Worm (Caenorhabditis elegans) whole organism, young adult: Measurements from ENCODE around the gene K10H10.13.

Source experiments
- B0035.1 ChIP-seq: sonication (generic microtip); optimal IDR thresholded peaks from 2 replicates; lab custom pipeline; 2016; ENCODE audit warnings: missing genetic modification characterization, mild to moderate bottlenecking, missing compliant biosample characterization, missing genotype, missing genetic modification reagents
- C06A6.2 ChIP-seq: fragments of 200-800 bp; sonication (Bioruptor generic); conservative IDR thresholded peaks from 2 replicates; pipeline ENCODE4 v1.3.6; 2022; ENCODE audit warnings: missing genetic modification characterization, missing compliant biosample characterization
- D2030.7 ChIP-seq: fragments of 200-800 bp; sonication (Bioruptor generic); IDR thresholded peaks from 2 replicates; pipeline ENCODE4 v1.3.6; 2022; ENCODE audit warnings: missing genetic modification reagents, missing genetic modification characterization, missing compliant biosample characterization
- T07F8.4 ChIP-seq: sonication (generic microtip); optimal IDR thresholded peaks from 2 replicates; lab custom pipeline; 2016; ENCODE audit warnings: mild to moderate bottlenecking, missing genetic modification characterization, moderate library complexity, missing compliant biosample characterization
- Y79H2A.3 ChIP-seq: fragments of 200-800 bp; sonication (Bioruptor generic); conservative IDR thresholded peaks from 2 replicates; pipeline ENCODE4 v1.3.6; 2022; ENCODE audit warnings: missing genetic modification reagents, missing genetic modification characterization, missing compliant biosample characterization
- aptf-3 ChIP-seq: fragments of 200-800 bp; sonication (Bioruptor generic); IDR thresholded peaks from 2 replicates; pipeline ENCODE4 v1.3.6; 2022; ENCODE audit warnings: missing genetic modification characterization, missing compliant biosample characterization
- bed-1 ChIP-seq: fragments of 200-800 bp; sonication (Bioruptor generic); IDR thresholded peaks from 2 replicates; pipeline ENCODE4 v1.3.6; 2022; ENCODE audit warnings: missing genetic modification reagents, missing genetic modification characterization, missing compliant biosample characterization
- cebp-2 ChIP-seq: fragments of 200-800 bp; sonication (Bioruptor generic); IDR thresholded peaks from 2 replicates; pipeline ENCODE4 v1.3.6; 2022; ENCODE audit warnings: missing genetic modification characterization, missing compliant biosample characterization
- ceh-27 ChIP-seq: fragments of 200-800 bp; sonication (Bioruptor generic); optimal IDR thresholded peaks from 2 replicates; lab custom pipeline; 2018; ENCODE audit warnings: mild to moderate bottlenecking, missing genetic modification characterization, moderate library complexity, missing compliant biosample characterization
- die-1 ChIP-seq: sonication (generic microtip); optimal IDR thresholded peaks from 2 replicates; lab custom pipeline; 2016; ENCODE audit warnings: missing genotype, mild to moderate bottlenecking, missing genetic modification characterization, missing compliant biosample characterization
- dox-1 ChIP-seq: fragments of 200-800 bp; sonication (Bioruptor generic); IDR thresholded peaks from 2 replicates; pipeline ENCODE4 v1.3.6; 2022; ENCODE audit warnings: missing genetic modification reagents, missing genetic modification characterization, missing compliant biosample characterization
- dpff-1 ChIP-seq: sonication (generic microtip); optimal IDR thresholded peaks from 2 replicates; lab custom pipeline; 2017; ENCODE audit warnings: mild to moderate bottlenecking, missing genetic modification characterization, missing compliant biosample characterization
- ekl-4 ChIP-seq: fragments of 200-800 bp; sonication (Bioruptor generic); IDR thresholded peaks from 2 replicates; pipeline ENCODE4 v1.3.6; 2022; ENCODE audit warnings: missing genetic modification reagents, missing genetic modification characterization, missing compliant biosample characterization
- hmg-1.2 ChIP-seq: fragments of 200-800 bp; sonication (Bioruptor generic); IDR thresholded peaks from 2 replicates; pipeline ENCODE4 v1.3.6; 2022; ENCODE audit warnings: missing genetic modification reagents, missing genetic modification characterization, missing compliant biosample characterization
- let-607 ChIP-seq, 2 experiments: fragments of 200-800 bp in 1 of 2; sonication (Bioruptor generic) in 1 of 2; sonication (generic microtip) in 1 of 2; optimal IDR thresholded peaks; 2 replicates each; lab custom pipeline; 2016 to 2018; ENCODE audit warnings: mild to moderate bottlenecking in 2 of 2, missing compliant biosample characterization in 2 of 2, missing genetic modification characterization in 2 of 2, moderate library complexity in 2 of 2, missing genotype in 1 of 2
- lir-1 ChIP-seq: fragments of 200-800 bp; sonication (Bioruptor generic); conservative IDR thresholded peaks from 2 replicates; pipeline ENCODE4 v1.3.6; 2022; ENCODE audit warnings: missing genetic modification reagents, missing genetic modification characterization, missing compliant biosample characterization
- madf-10 ChIP-seq: sonication (generic microtip); optimal IDR thresholded peaks from 2 replicates; lab custom pipeline; 2016; ENCODE audit warnings: mild to moderate bottlenecking, missing genetic modification characterization, missing compliant biosample characterization
- mel-28 ChIP-seq: sonication (generic microtip); optimal IDR thresholded peaks from 2 replicates; lab custom pipeline; 2016; ENCODE audit warnings: borderline replicate concordance, mild to moderate bottlenecking, missing genetic modification characterization, missing compliant biosample characterization
- mes-4 ChIP-seq: sonication (generic microtip); optimal IDR thresholded peaks from 2 replicates; lab custom pipeline; 2016; ENCODE audit warnings: missing genotype, missing genetic modification characterization, missing compliant biosample characterization
- nfya-1 ChIP-seq: sonication (generic microtip); optimal IDR thresholded peaks from 2 replicates; lab custom pipeline; 2017; ENCODE audit warnings: antibody characterized with exemption, missing compliant biosample characterization, missing genetic modification characterization, borderline replicate concordance; ENCODE audit not compliant: insufficient read depth
- nfyb-1 ChIP-seq: fragments of 200-800 bp; sonication (Bioruptor generic); IDR thresholded peaks from 2 replicates; pipeline ENCODE4 v1.3.6; 2022; ENCODE audit warnings: missing genetic modification reagents, missing genetic modification characterization, missing compliant biosample characterization
- nhr-120 ChIP-seq: fragments of 200-800 bp; sonication (Bioruptor generic); IDR thresholded peaks from 2 replicates; pipeline ENCODE4 v1.3.6; 2022; ENCODE audit warnings: missing genetic modification characterization, missing compliant biosample characterization
- nhr-80 ChIP-seq: sonication (generic microtip); optimal IDR thresholded peaks from 2 replicates; lab custom pipeline; 2016; ENCODE audit warnings: missing genetic modification characterization, missing compliant biosample characterization
- rcor-1 ChIP-seq: fragments of 200-800 bp; sonication (Bioruptor generic); IDR thresholded peaks from 2 replicates; pipeline ENCODE4 v1.3.6; 2022; ENCODE audit warnings: missing genetic modification reagents, missing genetic modification characterization, missing compliant biosample characterization
- rpc-1 ChIP-seq, 2 experiments: fragments of 150-350 bp in 1 of 2; sonication (generic microtip) in 1 of 2; optimal IDR thresholded peaks; 2 replicates each; lab custom pipeline; 2014 to 2018; ENCODE audit warnings: missing biosample characterization in 1 of 2, missing genetic modification characterization in 1 of 2, missing genetic modification reagents in 1 of 2, missing genotype in 1 of 2
- sdz-38 ChIP-seq: sonication (generic microtip); optimal IDR thresholded peaks from 2 replicates; lab custom pipeline; 2016; ENCODE audit warnings: missing genotype, missing genetic modification characterization, missing compliant biosample characterization
- sea-2 ChIP-seq: fragments of 200-800 bp; sonication (Bioruptor generic); IDR thresholded peaks from 2 replicates; pipeline ENCODE4 v1.3.6; 2022; ENCODE audit warnings: missing genetic modification characterization, missing compliant biosample characterization
- snpc-3.4 ChIP-seq: sonication (generic microtip); optimal IDR thresholded peaks from 2 replicates; lab custom pipeline; 2017; ENCODE audit warnings: missing genetic modification characterization, mild to moderate bottlenecking, missing compliant biosample characterization, antibody characterized with exemption, moderate library complexity, missing genotype, missing genetic modification reagents
- snpc-4 ChIP-seq, 5 experiments: fragments of 150-350 bp in 1 of 5; sonication (generic microtip) in 4 of 5; optimal IDR thresholded peaks; 2 replicates each; lab custom pipeline; 2014 to 2018; ENCODE audit warnings: missing genetic modification characterization in 5 of 5, missing biosample characterization in 3 of 5, antibody characterized with exemption in 2 of 5, mild to moderate bottlenecking in 2 of 5, missing compliant biosample characterization in 2 of 5, missing genotype in 2 of 5, moderate library complexity in 2 of 5, missing genetic modification reagents in 1 of 5
- tbp1 ChIP-seq: fragments of 200-800 bp; sonication (Bioruptor generic); optimal IDR thresholded peaks from 2 replicates; lab custom pipeline; 2018; ENCODE audit warnings: mild to moderate bottlenecking, missing genetic modification characterization, missing compliant biosample characterization
- unc-62 ChIP-seq: fragments of 150-350 bp; optimal IDR thresholded peaks from 2 replicates; lab custom pipeline; 2014; ENCODE audit warnings: missing biosample characterization, missing genetic modification reagents, missing genetic modification characterization
- zim-3 ChIP-seq: sonication (generic microtip); optimal IDR thresholded peaks from 2 replicates; lab custom pipeline; 2017; ENCODE audit warnings: mild to moderate bottlenecking, missing genetic modification characterization, moderate library complexity, missing compliant biosample characterization
- ztf-22 ChIP-seq: fragments of 200-800 bp; sonication (Bioruptor generic); optimal IDR thresholded peaks from 2 replicates; lab custom pipeline; 2018; ENCODE audit warnings: mild to moderate bottlenecking, missing genetic modification characterization, moderate library complexity, missing compliant biosample characterization
- ztf-26 ChIP-seq: sonication (generic microtip); optimal IDR thresholded peaks from 2 replicates; lab custom pipeline; 2017; ENCODE audit warnings: missing genetic modification characterization, missing compliant biosample characterization

The K10H10.13 gene

ce11 chrII:14523070-14523572 is 12.0 kb upstream of the K10H10.13 start, which contains the start of gene btb-20:
TSS of gene btb-20 (minus strand) at chrII:14523522.
- TF ChIP-seq ztf-26 (tag; lab: Kevin White, UChicago) (no peak), dpff-1 (tag; lab: Kevin White, UChicago) (no peak), zim-3 (tag; lab: Kevin White, UChicago) (no peak), nfya-1 (no peak), ztf-22 (GFP tag; lab: Kevin White, UChicago) (no peak), unc-62 (no peak), tbp1 (no peak), let-607 (tag; optimal IDR thresholded peaks at IDR 0.05; lab: Kevin White, UChicago) (no peak), cebp-2 (no peak)

DNA sequence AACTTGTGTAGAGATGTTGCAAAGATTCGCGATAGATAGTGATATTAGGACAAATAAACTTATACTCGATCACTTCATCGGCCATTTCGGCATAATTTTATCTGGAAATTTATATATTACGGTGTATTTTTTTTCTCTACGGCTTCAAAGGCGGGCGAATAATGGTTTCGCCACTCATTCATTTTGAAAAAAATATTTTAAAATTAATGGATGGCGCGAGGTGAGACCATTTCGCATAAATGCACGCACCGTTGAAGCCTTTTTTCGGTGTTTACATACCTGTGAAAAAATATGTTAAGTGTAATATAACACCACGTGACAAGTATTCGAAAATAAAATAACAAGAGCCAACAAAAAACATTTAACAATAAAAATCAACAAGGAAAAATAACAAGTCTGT is 10.9 kb upstream of the K10H10.13 start, which contains the start of gene btb-19:
Gene btb-19 (minus strand): TSS at position 101 of the 400 bp plus-strand sequence.
- TF ChIP-seq dox-1 (GFP tag; lab: Robert Waterston, UW) = no peak
- no peak for TF ChIP-seq snpc-3.4 (tag; lab: Kevin White, UChicago)
- no peak for TF ChIP-seq ekl-4 (GFP tag; lab: Robert Waterston, UW)
- TF ChIP-seq mes-4 (tag; lab: Kevin White, UChicago) = no peak
- TF ChIP-seq mel-28 = no peak
- TF ChIP-seq lir-1 = no peak
- TF ChIP-seq zim-3 (tag; lab: Kevin White, UChicago) = no peak
- TF ChIP-seq bed-1 (GFP tag; lab: Robert Waterston, UW) = no peak
- no peak for TF ChIP-seq snpc-4 (GFP tag; optimal IDR thresholded peaks at IDR 0.05; lab: Kevin White, UChicago)
- TF ChIP-seq snpc-4 (tag; optimal IDR thresholded peaks at IDR 0.05; lab: Kevin White, UChicago) = no peak

DNA sequence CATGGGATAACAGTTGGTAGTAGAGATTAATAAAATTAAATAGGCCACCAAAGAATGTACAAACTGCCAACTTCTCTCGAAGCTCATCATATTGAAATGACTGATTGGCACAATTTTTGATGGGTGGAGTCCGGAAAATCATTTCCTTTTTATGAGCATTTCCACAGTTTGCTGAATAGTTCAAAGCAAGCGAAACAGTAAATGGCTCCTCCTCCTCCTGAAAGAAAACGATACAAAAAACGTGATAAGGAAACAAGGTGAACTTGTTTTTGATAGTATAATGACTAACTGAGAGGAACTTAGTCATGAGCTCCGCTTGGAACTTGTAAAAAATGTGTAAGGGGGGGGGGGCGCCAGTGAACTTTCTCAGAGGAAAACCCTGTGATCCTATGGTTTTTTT is 3.9 kb upstream of the K10H10.13 start, which contains the start of gene K10H10.9:
Gene K10H10.9 (minus strand): TSS at position 101 of the 400 bp plus-strand sequence.
- no peak for TF ChIP-seq C06A6.2
- no peak for TF ChIP-seq D2030.7 (GFP tag; lab: Robert Waterston, UW)
- TF ChIP-seq rpc-1 (optimal IDR thresholded peaks at IDR 0.05; lab: Kevin White, UChicago) = no peak
- no peak for TF ChIP-seq rpc-1 (tag; optimal IDR thresholded peaks at IDR 0.05; lab: Kevin White, UChicago)
- no peak for TF ChIP-seq T07F8.4
- no peak for TF ChIP-seq aptf-3 (GFP tag; lab: Robert Waterston, UW)
- TF ChIP-seq nhr-120 (GFP tag; lab: Robert Waterston, UW) = no peak
- no peak for TF ChIP-seq zim-3 (tag; lab: Kevin White, UChicago)
- no peak for TF ChIP-seq rcor-1 (GFP tag; lab: Robert Waterston, UW)
- TF ChIP-seq die-1 (tag; lab: Kevin White, UChicago) = no peak
- no peak for TF ChIP-seq ceh-27
- no peak for TF ChIP-seq hmg-1.2 (GFP tag; lab: Robert Waterston, UW)
- no peak for TF ChIP-seq sea-2 (GFP tag; lab: Robert Waterston, UW)
- TF ChIP-seq B0035.1 (tag; lab: Kevin White, UChicago) = no peak
- TF ChIP-seq madf-10 (tag; lab: Kevin White, UChicago) = no peak
- TF ChIP-seq sdz-38 = no peak
- no peak for TF ChIP-seq ekl-4 (GFP tag; lab: Robert Waterston, UW)
- no peak for TF ChIP-seq mel-28
- no peak for TF ChIP-seq nfyb-1 (GFP tag; lab: Robert Waterston, UW)
- no peak for TF ChIP-seq Y79H2A.3 (GFP tag; lab: Robert Waterston, UW)

ce11 chrII:14510162-14510561 is 927 bp downstream of the K10H10.13 start:
- TF ChIP-seq let-607 (tag; optimal IDR thresholded peaks at IDR 0.05; lab: Kevin White, UChicago) (no peak), nhr-80 (peak; percentile 5)
